Fruit fly (Drosophila melanogaster): ENCODE data around the gene CG2310.

CG2310 gene

DNA sequence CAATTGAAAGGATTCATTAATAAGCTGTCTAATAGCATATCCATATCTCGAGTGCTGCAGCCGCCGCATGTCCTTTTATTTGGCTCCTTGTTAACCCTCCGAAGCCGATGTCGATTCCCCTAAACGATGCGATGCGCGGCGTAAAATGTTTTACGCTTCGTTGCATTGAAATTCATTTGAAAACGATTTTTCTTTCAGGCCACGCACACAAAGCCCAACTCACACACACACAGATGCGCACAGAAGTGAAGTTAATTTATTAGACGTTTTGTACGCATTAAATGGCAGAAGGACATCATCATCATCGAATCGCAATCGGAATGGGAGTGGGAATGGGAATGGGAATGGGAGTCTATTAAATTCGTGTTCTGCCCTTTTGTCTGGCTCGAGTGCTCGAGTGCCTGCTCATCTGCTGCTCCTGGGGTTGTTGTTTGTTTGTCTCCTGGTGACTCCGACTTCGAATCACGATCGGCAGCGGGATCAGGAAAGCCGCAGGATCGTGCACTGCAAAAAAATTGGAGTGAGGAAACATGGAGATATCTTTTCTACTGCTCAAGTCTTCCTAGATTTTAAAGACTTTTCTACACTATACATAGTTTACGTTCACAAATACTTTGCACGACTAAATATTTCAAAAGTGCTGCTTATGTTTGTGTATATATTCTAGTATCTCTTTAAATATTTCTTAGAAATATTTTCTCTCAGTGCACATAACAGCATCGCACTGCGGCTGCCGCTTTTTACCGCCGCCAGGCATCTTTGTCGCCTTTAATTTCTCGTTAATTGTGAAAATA lies 47.8 kb upstream of the CG2310 start (continued):
- no peak for TF ChIP-seq gfzf (GFP tag; optimal IDR thresholded peaks at IDR 0.05)
- no peak for TF ChIP-seq CG13287 (GFP tag; IDR thresholded peaks at IDR 0.05; ENCODE audit: partially characterized antibody)
- TF ChIP-seq CG14441 (GFP tag; IDR thresholded peaks at IDR 0.05): no peak
- no peak for TF ChIP-seq CG15514 (GFP tag; optimal IDR thresholded peaks at IDR 0.05)
- TF ChIP-seq CG17802 (tag; optimal IDR thresholded peaks at IDR 0.05): no peak
- TF ChIP-seq Rx (GFP tag; IDR thresholded peaks at IDR 0.05): no peak
- peak; percentile 20 for TF ChIP-seq CG13775 (GFP tag; optimal IDR thresholded peaks at IDR 0.05)
- TF ChIP-seq crc (GFP tag; optimal IDR thresholded peaks at IDR 0.05): no peak
- TF ChIP-seq sd (tag; optimal IDR thresholded peaks at IDR 0.05): no peak
- TF ChIP-seq CG3065 (GFP tag; optimal IDR thresholded peaks at IDR 0.05): no peak
- peak; percentile 16 for TF ChIP-seq gcm (GFP tag; optimal IDR thresholded peaks at IDR 0.05)
- peak; percentile 23 for TF ChIP-seq CoRest (tag; optimal IDR thresholded peaks at IDR 0.05)
- no peak for TF ChIP-seq mam (GFP tag; optimal IDR thresholded peaks at IDR 0.05)
- TF ChIP-seq gem (tag; optimal IDR thresholded peaks at IDR 0.05): peak; percentile 49
- TF ChIP-seq CG3163 (GFP tag; optimal IDR thresholded peaks at IDR 0.05): no peak
- TF ChIP-seq hb (GFP tag; IDR thresholded peaks at IDR 0.05; ENCODE audit: partially characterized antibody): no peak
- TF ChIP-seq CG8359 (GFP tag; optimal IDR thresholded peaks at IDR 0.05; ENCODE audit: borderline replicate concordance): no peak
- no peak for TF ChIP-seq Dfd (GFP tag; optimal IDR thresholded peaks at IDR 0.05)
- no peak for TF ChIP-seq Mad (GFP tag; optimal IDR thresholded peaks at IDR 0.05)
- TF ChIP-seq corto (GFP tag; optimal IDR thresholded peaks at IDR 0.05): no peak
- TF ChIP-seq CG2199 (GFP tag; IDR thresholded peaks at IDR 0.05): peak; percentile 66; the same call in 1 of the 3 replicates
- TF ChIP-seq Oaz (GFP tag; IDR thresholded peaks at IDR 0.05): no peak
- no peak for TF ChIP-seq NK7.1 (GFP tag; optimal IDR thresholded peaks at IDR 0.05)
- TF ChIP-seq fru (optimal IDR thresholded peaks at IDR 0.05): no peak
- TF ChIP-seq run (tag; optimal IDR thresholded peaks at IDR 0.05): no peak
- TF ChIP-seq PHDP (tag; optimal IDR thresholded peaks at IDR 0.05): no peak
- no peak for TF ChIP-seq CG8944 (GFP tag; optimal IDR thresholded peaks at IDR 0.05)
- TF ChIP-seq odd (GFP tag; optimal IDR thresholded peaks at IDR 0.05): no peak
- no peak for TF ChIP-seq grn (GFP tag; optimal IDR thresholded peaks at IDR 0.05)
- no peak for TF ChIP-seq so (GFP tag; IDR thresholded peaks at IDR 0.05)
- no peak for TF ChIP-seq ranshi (GFP tag; IDR thresholded peaks at IDR 0.05)
- no peak for TF ChIP-seq CG18619 (GFP tag; optimal IDR thresholded peaks at IDR 0.05)
- no peak for TF ChIP-seq CG12744 (GFP tag; optimal IDR thresholded peaks at IDR 0.05)
- no peak for TF ChIP-seq prd (optimal IDR thresholded peaks at IDR 0.05)
- peak; percentile 48; the same call in 1 of the 3 replicates for TF ChIP-seq prd (GFP tag; IDR thresholded peaks at IDR 0.05)
- TF ChIP-seq sisA (GFP tag; IDR thresholded peaks at IDR 0.05): no peak
- TF ChIP-seq crol (GFP tag; IDR thresholded peaks at IDR 0.05): no peak
- no peak for TF ChIP-seq Ravus (GFP tag; IDR thresholded peaks at IDR 0.05)
- peak; percentile 39 for TF ChIP-seq phol (tag; optimal IDR thresholded peaks at IDR 0.05)
- TF ChIP-seq danr (GFP tag; IDR thresholded peaks at IDR 0.05): no peak
- TF ChIP-seq CG14710 (tag; optimal IDR thresholded peaks at IDR 0.05): peak; percentile 51
- TF ChIP-seq sens (GFP tag): peak; percentile 94
- no peak for TF ChIP-seq C15 (GFP tag; IDR thresholded peaks at IDR 0.05)
- TF ChIP-seq ap (GFP tag; IDR thresholded peaks at IDR 0.05): no peak
- peak; percentile 50; the same call in 1 of the 2 replicates for TF ChIP-seq CG8765 (GFP tag; IDR thresholded peaks at IDR 0.05)
- TF ChIP-seq CG14667 (GFP tag; IDR thresholded peaks at IDR 0.05): no peak
- TF ChIP-seq trh (GFP tag; optimal IDR thresholded peaks at IDR 0.05): no peak
- TF ChIP-seq kay (GFP tag; optimal IDR thresholded peaks at IDR 0.05): no peak
- no peak for TF ChIP-seq NFAT (GFP tag; IDR thresholded peaks at IDR 0.05)
- no peak for TF ChIP-seq D (optimal IDR thresholded peaks at IDR 0.05)
- TF ChIP-seq D (GFP tag; optimal IDR thresholded peaks at IDR 0.05): peak; percentile 41
